Worm (Caenorhabditis elegans) whole organism, late embryonic: ENCODE data around the gene srd-68.

Experiments
- Y22D7AL.16 ChIP-seq: sonication (generic microtip); optimal IDR thresholded peaks from 2 replicates; lab custom pipeline; 2016; ENCODE audit warnings: missing genetic modification characterization, missing compliant biosample characterization
- ama-1 ChIP-seq: fragments of 150-350 bp; optimal IDR thresholded peaks from 2 replicates; lab custom pipeline; 2014
- che-1 ChIP-seq: sonication (generic microtip); optimal IDR thresholded peaks from 2 replicates; lab custom pipeline; 2016; ENCODE audit warnings: mild to moderate bottlenecking, missing genetic modification characterization, missing compliant biosample characterization
- elt-4 ChIP-seq: sonication (generic microtip); optimal IDR thresholded peaks from 2 replicates; lab custom pipeline; 2016; ENCODE audit warnings: missing genetic modification characterization, missing compliant biosample characterization
- fkh-6 ChIP-seq: sonication (generic microtip); optimal IDR thresholded peaks from 2 replicates; lab custom pipeline; 2016; ENCODE audit warnings: missing genetic modification characterization, missing compliant biosample characterization
- hlh-15 ChIP-seq: sonication (generic microtip); optimal IDR thresholded peaks from 2 replicates; lab custom pipeline; 2016; ENCODE audit warnings: missing genetic modification characterization, missing compliant biosample characterization
- nhr-11 ChIP-seq: fragments of 150-350 bp; optimal IDR thresholded peaks from 2 replicates; lab custom pipeline; 2014; ENCODE audit warnings: missing biosample characterization, missing genetic modification characterization
- npax-4 ChIP-seq: sonication (generic microtip); optimal IDR thresholded peaks from 2 replicates; lab custom pipeline; 2016; ENCODE audit warnings: missing genetic modification characterization, missing compliant biosample characterization
- rnt-1 ChIP-seq: sonication (generic microtip); optimal IDR thresholded peaks from 2 replicates; lab custom pipeline; 2016; ENCODE audit warnings: missing genetic modification characterization, missing compliant biosample characterization
- tbx-7 ChIP-seq: sonication (generic microtip); optimal IDR thresholded peaks from 2 replicates; lab custom pipeline; 2016; ENCODE audit warnings: missing genotype, missing genetic modification characterization, missing compliant biosample characterization

DNA sequence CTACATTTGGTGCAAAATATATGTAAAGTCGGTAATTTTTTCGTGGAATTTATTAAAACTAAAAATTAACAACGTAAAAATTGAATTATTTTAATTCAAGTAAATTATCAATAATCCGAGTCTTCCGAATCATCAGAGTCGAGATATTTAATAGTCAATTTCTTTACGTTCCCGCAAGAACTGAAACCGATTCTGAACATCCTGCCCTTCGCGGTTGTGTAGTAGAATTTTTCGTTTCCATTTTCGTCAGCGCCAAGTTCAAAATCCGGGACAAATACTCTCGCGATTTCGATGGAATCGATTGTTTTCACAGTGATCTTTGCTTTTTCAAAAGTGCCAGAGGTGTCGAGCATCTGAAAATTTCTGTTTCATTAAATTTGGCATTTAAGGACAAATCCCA, 17.0 kb upstream of the srd-68 start:
- TF ChIP-seq nhr-11 (no peak), Y22D7AL.16 (tag; lab: Kevin White, UChicago) (no peak), npax-4 (tag; lab: Kevin White, UChicago) (no peak), che-1 (tag; lab: Kevin White, UChicago) (no peak), fkh-6 (tag; lab: Kevin White, UChicago) (no peak), tbx-7 (tag; lab: Kevin White, UChicago) (no peak), elt-4 (tag; lab: Kevin White, UChicago) (no peak), ama-1 (lab: Kevin White, UChicago) (no peak), rnt-1 (tag; lab: Kevin White, UChicago) (no peak), hlh-15 (tag; lab: Kevin White, UChicago) (no peak)
